Worm (Caenorhabditis elegans) whole organism, L2 larva: ENCODE results near the gene cpna-4.

Experiments used
- ama-1 ChIP-seq: fragments of 150-350 bp; optimal IDR thresholded peaks from 2 replicates; lab custom pipeline; 2018; ENCODE audit warnings: inconsistent platforms
- blmp-1 ChIP-seq: sonication (generic microtip); optimal IDR thresholded peaks from 2 replicates; lab custom pipeline; 2017; ENCODE audit warnings: missing genetic modification characterization, mild to moderate bottlenecking, missing compliant biosample characterization, antibody characterized with exemption, moderate library complexity; ENCODE audit not compliant: insufficient read depth
- elt-1 ChIP-seq: fragments of 150-350 bp; optimal IDR thresholded peaks from 2 replicates; lab custom pipeline; 2014; ENCODE audit warnings: missing biosample characterization, missing genetic modification characterization
- fos-1 ChIP-seq: fragments of 150-350 bp; optimal IDR thresholded peaks from 2 replicates; lab custom pipeline; 2014; ENCODE audit warnings: missing biosample characterization, missing genetic modification characterization
- nhr-77 ChIP-seq: fragments of 150-350 bp; optimal IDR thresholded peaks from 2 replicates; lab custom pipeline; 2014; ENCODE audit warnings: missing biosample characterization, missing genetic modification characterization
- unc-39 ChIP-seq: fragments of 150-350 bp; optimal IDR thresholded peaks from 2 replicates; lab custom pipeline; 2014; ENCODE audit warnings: missing biosample characterization, missing genetic modification characterization
- unc-62 ChIP-seq: fragments of 150-350 bp; optimal IDR thresholded peaks from 2 replicates; lab custom pipeline; 2014; ENCODE audit warnings: missing biosample characterization, missing genetic modification reagents, missing genetic modification characterization

ce11 chrIV:15399977-15400376, 38.6 kb downstream of the cpna-4 start, which contains the start of gene nhr-5:
- TF ChIP-seq elt-1 (tag; lab: Kevin White, UChicago), result no peak
- TF ChIP-seq nhr-77 (tag; lab: Kevin White, UChicago), result no peak
- TF ChIP-seq unc-39, result no peak
- TF ChIP-seq ama-1 (lab: Kevin White, UChicago), result no peak
- no peak for TF ChIP-seq fos-1
- no peak for TF ChIP-seq unc-62 (GFP tag; lab: Kevin White, UChicago)
- no peak for TF ChIP-seq blmp-1 (tag; lab: Kevin White, UChicago)
